Worm (Caenorhabditis elegans) whole organism, young adult: ENCODE measurements around the gene fbxb-79.
"Not testable (repeated sequence)": the region's sequence is repeated elsewhere in the genome, so short reads cannot be mapped to it uniquely, and the experiment has no call there.

Source experiments
- hrde-1 ChIP-seq: sonication (generic microtip); optimal IDR thresholded peaks from 2 replicates; lab custom pipeline; 2016; ENCODE audit warnings: missing genetic modification characterization, mild to moderate bottlenecking, missing compliant biosample characterization, moderate library complexity, missing genotype, missing genetic modification reagents, borderline replicate concordance
- unc-130 ChIP-seq: sonication (generic microtip); optimal IDR thresholded peaks from 2 replicates; lab custom pipeline; 2016; ENCODE audit warnings: missing genetic modification reagents, missing genetic modification characterization, missing compliant biosample characterization

ce11 chrIV:11196866-11197265, 7.6 kb upstream of the fbxb-79 start:
- TF ChIP-seq hrde-1 (tag; lab: Kevin White, UChicago); unc-130 (GFP tag; lab: Kevin White, UChicago): not testable (repeated sequence)
